Worm (Caenorhabditis elegans) whole organism, L4/young adult: ENCODE results near the gene W02H3.3.

Experiments
- W03F9.2 ChIP-seq: fragments of 150-350 bp; optimal IDR thresholded peaks from 2 replicates; lab custom pipeline; 2014; ENCODE audit warnings: missing biosample characterization, missing genetic modification characterization
- dao-5 ChIP-seq: sonication (generic microtip); optimal IDR thresholded peaks from 2 replicates; lab custom pipeline; 2016; ENCODE audit warnings: missing genotype, missing genetic modification characterization, moderate library complexity, missing compliant biosample characterization
- him-1 ChIP-seq: sonication (generic microtip); optimal IDR thresholded peaks from 2 replicates; lab custom pipeline; 2016; ENCODE audit warnings: missing genotype, missing genetic modification reagents, missing genetic modification characterization, missing compliant biosample characterization

W02H3.3 gene

DNA sequence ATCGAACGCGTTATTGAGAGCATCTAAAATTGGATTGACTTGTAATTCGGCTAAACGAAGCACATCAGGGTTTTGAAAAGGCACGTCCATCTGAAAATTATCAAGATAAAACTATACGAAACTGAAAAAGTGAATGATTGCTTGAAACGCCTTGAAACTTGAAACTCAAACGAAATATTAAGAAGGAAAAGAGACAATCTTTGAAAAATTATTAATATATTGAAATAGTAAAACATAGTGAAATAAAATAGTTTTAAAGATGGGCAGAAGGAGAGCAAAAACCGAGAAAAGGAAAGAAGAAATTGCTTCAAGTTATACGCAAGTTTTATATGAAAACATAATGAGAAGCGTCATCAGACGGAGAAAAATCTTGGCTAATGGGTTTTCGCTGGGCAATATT, at the start of gene W02H3.3:
TSS of gene W02H3.3 (minus strand) at position 101 of the 400 bp plus-strand sequence.
- TF ChIP-seq W03F9.2 (tag; lab: Kevin White, UChicago): no peak
- no peak for TF ChIP-seq dao-5 (tag; lab: Kevin White, UChicago)
- TF ChIP-seq him-1 (tag; lab: Kevin White, UChicago): no peak

DNA sequence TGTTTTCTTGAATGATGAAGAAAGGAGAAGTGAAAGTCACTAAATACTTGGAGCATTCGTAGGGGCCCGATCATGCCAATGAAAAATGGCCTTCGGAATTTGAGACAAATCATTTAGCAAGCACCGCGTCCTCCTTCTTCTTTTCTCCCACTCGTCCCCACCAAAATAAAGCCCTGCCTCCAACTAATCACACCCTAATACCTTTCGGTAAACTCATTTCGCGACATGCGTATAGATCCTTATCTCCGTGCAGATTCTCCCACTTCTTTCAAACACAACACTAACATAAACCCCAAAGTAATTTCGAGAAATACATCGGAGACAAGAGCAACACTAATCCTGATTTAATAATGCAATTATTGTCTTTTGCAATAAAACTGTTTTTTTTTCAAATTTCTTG, 39.6 kb upstream of the W02H3.3 start:
- TF ChIP-seq him-1 (tag; lab: Kevin White, UChicago) (no peak), dao-5 (tag; lab: Kevin White, UChicago) (no peak), W03F9.2 (tag; lab: Kevin White, UChicago) (no peak)

DNA sequence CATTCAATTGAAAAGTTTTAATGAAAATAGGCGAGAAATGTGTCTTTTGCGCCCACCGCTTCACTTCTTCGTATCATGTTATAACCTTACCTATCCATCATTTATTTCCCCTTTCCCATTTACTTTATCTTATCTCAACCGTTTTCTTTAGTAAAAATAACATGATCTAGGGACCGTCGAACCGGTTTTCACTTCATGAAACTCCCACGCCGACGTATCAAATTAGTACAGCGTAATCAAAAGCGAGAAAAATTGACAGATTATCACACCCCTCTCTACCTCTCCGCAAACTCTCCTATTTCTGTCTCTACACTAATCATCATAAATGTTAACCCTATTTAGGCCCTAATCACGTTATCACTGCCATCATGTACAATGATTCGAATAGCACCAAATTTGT, 39.0 kb upstream of the W02H3.3 start:
- no peak for TF ChIP-seq him-1 (tag; lab: Kevin White, UChicago)
- no peak for TF ChIP-seq dao-5 (tag; lab: Kevin White, UChicago)
- no peak for TF ChIP-seq W03F9.2 (tag; lab: Kevin White, UChicago)

DNA sequence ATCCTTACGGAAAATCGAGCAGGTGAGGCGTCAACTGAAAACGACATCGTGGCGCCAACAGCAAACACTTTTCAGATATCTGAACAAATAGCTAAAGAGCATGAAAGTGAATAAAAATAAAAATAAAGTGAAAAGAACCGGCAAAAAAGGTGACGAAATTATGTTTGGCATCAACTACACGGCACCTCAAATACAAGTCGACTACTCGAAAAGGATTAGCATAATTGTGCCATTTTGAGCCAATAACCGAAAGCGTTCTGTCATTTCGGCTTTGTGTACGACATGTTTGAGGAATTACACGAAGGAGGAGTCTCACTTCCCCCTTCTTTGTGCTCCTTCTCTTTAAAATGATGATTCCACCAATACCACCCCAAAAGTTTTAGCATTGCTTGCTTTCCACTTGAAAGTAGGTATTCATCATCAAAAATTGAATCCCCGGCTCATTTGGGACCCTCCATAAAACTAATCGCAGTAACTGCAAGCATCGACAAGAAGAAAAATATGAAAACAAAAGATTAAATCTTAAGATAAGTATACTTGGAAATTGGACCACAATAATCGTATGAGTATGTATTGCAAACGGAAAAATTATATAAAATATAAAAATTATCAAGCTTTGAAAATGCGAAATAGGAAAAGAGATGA, 36.9 kb upstream of the W02H3.3 start:
- TF ChIP-seq him-1 (tag; lab: Kevin White, UChicago): no peak
- TF ChIP-seq dao-5 (tag; lab: Kevin White, UChicago): no peak

DNA sequence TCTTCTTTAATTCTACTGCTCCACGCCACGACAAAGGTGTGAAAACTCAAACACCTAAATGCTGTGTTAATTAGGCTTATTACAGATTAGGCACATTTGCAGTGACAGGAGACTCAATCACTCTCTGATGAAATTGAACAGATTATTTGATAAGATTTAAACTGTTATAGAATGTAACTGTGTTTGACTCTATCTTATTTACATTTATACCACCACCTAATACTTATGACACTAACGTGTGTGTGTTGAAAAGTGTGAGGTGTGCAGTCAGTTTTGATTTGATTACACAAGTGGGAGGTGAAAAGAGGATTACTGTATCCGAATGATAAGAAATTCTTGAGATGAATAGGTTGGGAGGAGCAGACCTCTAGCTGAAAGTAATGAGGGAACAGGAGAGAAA, 34.3 kb upstream of the W02H3.3 start:
- no peak for TF ChIP-seq him-1 (tag; lab: Kevin White, UChicago)
- TF ChIP-seq dao-5 (tag; lab: Kevin White, UChicago): no peak
- TF ChIP-seq W03F9.2 (tag; lab: Kevin White, UChicago): no peak

DNA sequence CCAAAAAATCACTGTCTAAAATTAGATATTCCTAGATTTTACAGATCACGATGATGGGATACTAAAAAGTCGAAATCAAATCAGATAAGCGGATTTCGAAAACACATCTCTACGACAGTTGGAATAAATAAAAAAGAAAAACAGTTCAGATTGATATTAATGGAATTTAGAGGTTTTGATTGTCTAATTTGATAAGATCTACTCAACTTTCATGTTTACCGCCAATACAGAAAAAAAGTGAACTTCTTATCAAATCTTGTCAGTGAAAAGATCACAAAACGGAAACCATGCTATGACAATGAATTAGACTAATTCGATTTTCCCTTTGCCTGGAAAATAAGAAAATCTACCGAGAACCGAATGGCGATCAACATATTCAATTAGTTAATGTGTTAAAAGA, 28.3 kb upstream of the W02H3.3 start:
- TF ChIP-seq W03F9.2 (tag; lab: Kevin White, UChicago) (no peak), him-1 (tag; lab: Kevin White, UChicago) (no peak), dao-5 (tag; lab: Kevin White, UChicago) (no peak)

DNA sequence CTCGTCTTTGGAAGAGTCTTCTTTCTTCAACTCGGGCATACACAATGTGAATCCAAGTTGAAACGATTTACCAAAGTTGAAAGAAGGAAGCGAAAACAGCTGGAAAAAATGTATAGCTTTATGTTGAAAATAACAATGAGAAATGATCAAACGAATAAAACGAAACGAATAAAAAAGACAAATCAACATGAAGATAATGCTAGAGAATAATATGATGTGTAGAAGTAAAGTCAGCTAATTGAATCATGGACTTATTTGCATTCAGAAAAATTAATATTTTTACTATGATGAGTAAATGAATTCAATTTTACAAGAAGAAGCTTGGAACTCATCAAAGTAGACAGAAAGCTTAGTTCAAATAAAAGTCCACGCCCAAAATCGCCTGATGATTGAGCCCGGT, 27.5 kb upstream of the W02H3.3 start, which contains the start of gene alr-1:
TSS of gene alr-1 (minus strand) at position 101 of the 400 bp plus-strand sequence.
- TF ChIP-seq W03F9.2 (tag; lab: Kevin White, UChicago) (no peak), him-1 (tag; lab: Kevin White, UChicago) (no peak), dao-5 (tag; lab: Kevin White, UChicago) (no peak)

DNA sequence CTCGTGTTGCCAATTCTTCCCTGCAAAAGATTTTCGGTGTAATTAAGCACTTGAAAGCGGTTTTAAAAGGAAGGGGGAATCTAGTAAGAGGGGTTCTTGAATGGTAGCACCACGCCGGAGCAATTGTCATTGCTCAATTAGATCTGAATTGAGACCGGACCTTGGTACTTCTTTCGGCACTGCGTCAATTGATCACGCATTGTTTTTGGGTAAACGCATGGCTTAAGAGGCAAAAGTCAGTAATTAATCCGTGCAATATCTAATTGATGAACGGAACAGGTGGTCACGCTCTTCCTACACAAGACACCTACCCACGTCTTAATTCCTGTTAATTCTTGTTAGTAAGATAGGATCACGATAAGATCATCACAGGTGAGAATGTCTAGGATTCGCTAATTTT, 26.0 kb upstream of the W02H3.3 start:
- TF ChIP-seq W03F9.2 (tag; lab: Kevin White, UChicago): no peak
- no peak for TF ChIP-seq him-1 (tag; lab: Kevin White, UChicago)
- TF ChIP-seq dao-5 (tag; lab: Kevin White, UChicago): no peak

DNA sequence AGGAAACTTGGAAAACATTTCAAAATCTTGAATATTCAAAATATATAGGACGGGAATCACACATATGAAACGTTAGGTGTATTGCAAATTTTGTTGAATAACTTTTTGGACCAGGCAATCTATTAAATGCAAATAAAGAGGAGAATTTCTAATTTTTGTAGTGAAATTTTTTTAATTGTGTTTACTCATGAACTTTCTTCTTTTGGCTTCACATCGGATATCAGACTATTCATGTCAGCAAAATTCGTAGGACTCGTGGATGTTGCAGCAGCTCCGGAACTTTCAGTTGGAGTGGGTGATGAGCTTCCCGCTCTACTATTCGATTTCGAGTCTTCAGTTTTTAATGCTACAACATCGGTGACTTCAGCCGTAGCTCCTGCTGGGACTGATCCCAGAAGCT, 24.4 kb upstream of the W02H3.3 start:
- TF ChIP-seq W03F9.2 (tag; lab: Kevin White, UChicago) (no peak), dao-5 (tag; lab: Kevin White, UChicago) (no peak), him-1 (tag; lab: Kevin White, UChicago) (no peak)

DNA sequence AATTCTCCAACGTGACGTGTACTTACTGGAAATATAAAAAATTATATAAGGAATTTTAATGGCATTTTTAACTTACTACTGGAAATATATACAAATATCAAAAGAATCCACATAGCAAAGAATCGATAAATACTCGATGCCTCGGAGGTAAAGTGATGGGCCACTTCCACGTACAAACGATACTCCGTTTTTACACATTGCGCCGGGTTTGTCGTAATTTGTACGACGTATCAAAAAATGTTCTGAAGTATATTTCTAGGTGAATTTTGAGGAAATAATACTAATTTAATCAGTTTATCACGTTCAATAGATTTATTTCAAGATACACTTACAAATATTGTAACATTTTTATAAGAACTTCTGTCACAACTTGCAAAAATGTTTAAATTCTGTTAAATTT, 22.8 kb upstream of the W02H3.3 start, which contains the start of gene R08B4.3:
TSS of gene R08B4.3 (minus strand) at position 198 of the 400 bp plus-strand sequence.
- TF ChIP-seq dao-5 (tag; lab: Kevin White, UChicago) (no peak), W03F9.2 (tag; lab: Kevin White, UChicago) (no peak), him-1 (tag; lab: Kevin White, UChicago) (no peak)

DNA sequence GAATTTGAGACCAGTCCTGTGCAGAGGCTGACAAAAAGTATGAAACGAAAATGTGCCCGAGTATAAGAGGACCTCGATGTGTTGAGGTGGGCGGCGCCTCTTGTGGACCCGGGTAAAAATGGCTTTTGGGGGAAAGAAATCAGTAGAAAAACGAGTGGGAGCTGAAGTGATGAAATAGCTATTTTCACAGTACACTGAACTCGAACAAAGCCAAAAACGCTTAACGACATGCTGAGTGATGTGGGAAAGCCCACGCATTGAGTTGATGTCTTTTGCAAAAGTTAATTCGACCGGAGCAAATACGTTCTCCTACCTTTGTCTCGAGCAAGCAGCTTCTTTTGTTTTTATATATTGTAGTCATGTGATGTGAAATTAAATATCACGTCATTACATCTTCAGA, 18.7 kb upstream of the W02H3.3 start, which contains the start of gene nlp-66:
TSS of gene nlp-66 (minus strand) at position 101 of the 400 bp plus-strand sequence.
- TF ChIP-seq W03F9.2 (tag; lab: Kevin White, UChicago): no peak
- TF ChIP-seq him-1 (tag; lab: Kevin White, UChicago): no peak
- no peak for TF ChIP-seq dao-5 (tag; lab: Kevin White, UChicago)

DNA sequence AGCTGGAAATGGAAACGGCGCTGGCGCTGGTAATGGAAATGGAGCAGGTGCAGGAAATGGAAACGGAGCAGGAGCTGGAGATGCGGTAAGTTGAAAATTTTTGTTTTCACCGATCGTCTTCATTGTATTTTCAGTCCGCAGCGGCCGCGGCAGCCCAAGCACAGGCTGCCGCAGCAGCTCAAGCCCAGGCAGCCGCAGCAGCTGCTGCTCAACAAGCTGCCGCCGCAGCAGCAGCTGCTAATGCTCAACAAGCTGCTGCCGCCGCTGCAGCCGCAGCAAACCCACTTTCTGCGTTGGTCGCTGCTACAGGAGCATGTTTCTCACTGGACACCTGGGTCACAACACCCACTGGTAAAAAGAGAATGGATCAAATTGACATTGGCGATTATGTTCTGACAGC, 16.4 kb upstream of the W02H3.3 start:
- TF ChIP-seq dao-5 (tag; lab: Kevin White, UChicago): no peak
- TF ChIP-seq him-1 (tag; lab: Kevin White, UChicago): no peak
- TF ChIP-seq W03F9.2 (tag; lab: Kevin White, UChicago): no peak

DNA sequence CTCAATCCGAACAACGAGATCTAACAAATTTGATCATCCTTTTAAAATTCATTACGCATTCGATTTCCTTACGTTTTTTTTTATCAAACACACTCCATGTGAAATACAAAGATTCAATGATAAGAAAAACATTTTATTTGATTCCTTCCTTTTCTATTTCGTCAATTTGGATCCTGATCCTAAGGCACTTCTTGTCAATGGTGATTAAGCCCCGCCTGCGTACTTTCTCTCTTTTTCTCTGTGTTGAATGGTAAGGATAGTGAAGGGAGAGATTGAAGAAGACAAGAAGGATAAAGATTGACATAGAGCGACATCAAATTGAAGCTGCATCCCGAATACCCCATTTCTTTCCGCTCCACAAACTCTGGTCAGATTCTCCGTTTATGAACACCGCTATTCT, 11.2 kb upstream of the W02H3.3 start, which contains the start of gene grd-1:
TSS of gene grd-1 (plus strand) at position 241 of the 400 bp plus-strand sequence.
- TF ChIP-seq him-1 (tag; lab: Kevin White, UChicago) (no peak), dao-5 (tag; lab: Kevin White, UChicago) (no peak), W03F9.2 (tag; lab: Kevin White, UChicago) (no peak)

DNA sequence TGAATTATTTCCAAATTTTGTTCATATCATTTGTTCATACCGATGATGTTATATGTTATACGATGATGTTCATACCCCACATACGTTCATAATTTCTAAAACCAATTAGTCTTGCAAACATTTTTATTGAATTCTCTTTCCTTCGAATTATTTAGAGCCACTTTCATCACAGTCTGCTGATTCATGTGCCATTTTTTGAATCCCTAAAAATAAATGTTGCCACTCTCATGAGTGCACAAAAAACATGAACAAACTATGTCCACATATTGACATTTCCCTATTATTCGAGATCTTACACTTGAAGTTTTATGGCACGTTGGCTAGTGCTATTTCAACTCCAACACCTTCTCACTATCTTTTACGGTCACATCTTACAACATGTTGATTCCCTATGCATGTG, 9.1 kb upstream of the W02H3.3 start, which contains the start of gene clc-17:
TSS of gene clc-17 (plus strand) at position 301 of the 400 bp plus-strand sequence.
- TF ChIP-seq W03F9.2 (tag; lab: Kevin White, UChicago) (no peak), dao-5 (tag; lab: Kevin White, UChicago) (no peak), him-1 (tag; lab: Kevin White, UChicago) (no peak)
